Worm (Caenorhabditis elegans): ENCODE measurements around the gene H18N23.2.
A peak's percentile ranks its signal among the peaks of the same experiment; 100 is the strongest.

Gene H18N23.2

ce11 chrX:17640790-17641189 is at the start of gene H18N23.2:
TSS of gene H18N23.2 (minus strand) at chrX:17640871.
- TF ChIP-seq ama-1 (optimal IDR thresholded peaks at IDR 0.05): no peak
- TF ChIP-seq skn-1 (tag; optimal IDR thresholded peaks at IDR 0.05): no peak
- TF ChIP-seq elt-1 (tag; optimal IDR thresholded peaks at IDR 0.05): no peak
- TF ChIP-seq ceh-16 (tag; optimal IDR thresholded peaks at IDR 0.05): no peak
- peak; percentile 95 for TF ChIP-seq nhr-21 (tag; optimal IDR thresholded peaks at IDR 0.05)
- no peak for TF ChIP-seq lin-13 (GFP tag; optimal IDR thresholded peaks at IDR 0.05)
- peak; percentile 82 for TF ChIP-seq crh-2 (tag; optimal IDR thresholded peaks at IDR 0.05)
- TF ChIP-seq sem-4 (tag; optimal IDR thresholded peaks at IDR 0.05): peak; percentile 44
- no peak for TF ChIP-seq nhr-23 (tag; optimal IDR thresholded peaks at IDR 0.05)
- TF ChIP-seq mdl-1 (tag; optimal IDR thresholded peaks at IDR 0.05): peak; percentile 9 to 90
- peak; percentile 69 for TF ChIP-seq egl-27 (tag; optimal IDR thresholded peaks at IDR 0.05)
- no peak for TF ChIP-seq elt-3 (tag; optimal IDR thresholded peaks at IDR 0.05)
- TF ChIP-seq C34F6.9 (tag; optimal IDR thresholded peaks at IDR 0.05): peak; percentile 44
- peak; percentile 69 for TF ChIP-seq nhr-129 (tag; optimal IDR thresholded peaks at IDR 0.05)
- TF ChIP-seq alr-1 (tag; optimal IDR thresholded peaks at IDR 0.05): no peak
- no peak for TF ChIP-seq nhr-77 (tag; optimal IDR thresholded peaks at IDR 0.05)
- no peak for TF ChIP-seq nhr-12 (tag; optimal IDR thresholded peaks at IDR 0.05)
- no peak for TF ChIP-seq gmeb-1 (tag; optimal IDR thresholded peaks at IDR 0.05)
- peak in 1 of 2 experiments; percentile 51 for TF ChIP-seq lsy-2 (tag; optimal IDR thresholded peaks at IDR 0.05)
- no peak for TF ChIP-seq snpc-4 (tag; optimal IDR thresholded peaks at IDR 0.05)
- no peak for TF ChIP-seq nhr-237 (tag; optimal IDR thresholded peaks at IDR 0.05)
- TF ChIP-seq Y55F3AM.14 (GFP tag; optimal IDR thresholded peaks at IDR 0.05): no peak
- TF ChIP-seq lin-39 (tag; optimal IDR thresholded peaks at IDR 0.05): no peak
- no peak for TF ChIP-seq nhr-11 (tag; optimal IDR thresholded peaks at IDR 0.05)
- TF ChIP-seq sma-9 (GFP tag; optimal IDR thresholded peaks at IDR 0.05): peak; percentile 98
- TF ChIP-seq sma-9 (tag; optimal IDR thresholded peaks at IDR 0.05): no peak
- no peak for TF ChIP-seq unc-62 (GFP tag; optimal IDR thresholded peaks at IDR 0.05)
- no peak for TF ChIP-seq peb-1 (tag; optimal IDR thresholded peaks at IDR 0.05)
- no peak for TF ChIP-seq unc-55 (GFP tag; optimal IDR thresholded peaks at IDR 0.05)
- TF ChIP-seq F13H6.1 (tag; optimal IDR thresholded peaks at IDR 0.05): peak; percentile 86
- no peak for TF ChIP-seq zag-1 (tag; optimal IDR thresholded peaks at IDR 0.05)
- no peak for TF ChIP-seq ceh-82 (tag; optimal IDR thresholded peaks at IDR 0.05)
- no peak for TF ChIP-seq unc-39 (tag; optimal IDR thresholded peaks at IDR 0.05)
- peak; percentile 83 for TF ChIP-seq nhr-25 (tag; optimal IDR thresholded peaks at IDR 0.05)
- TF ChIP-seq ZK546.5 (tag; optimal IDR thresholded peaks at IDR 0.05): no peak
- TF ChIP-seq fos-1 (tag; optimal IDR thresholded peaks at IDR 0.05): peak; percentile 69
- no peak for TF ChIP-seq nhr-6 (tag; optimal IDR thresholded peaks at IDR 0.05)
- peak; percentile 75 for TF ChIP-seq sma-3 (GFP tag; optimal IDR thresholded peaks at IDR 0.05)
- no peak for TF ChIP-seq nhr-10 (tag; optimal IDR thresholded peaks at IDR 0.05)
- TF ChIP-seq mab-5 (tag; optimal IDR thresholded peaks at IDR 0.05): no peak
- TF ChIP-seq dmd-4 (tag; optimal IDR thresholded peaks at IDR 0.05): no peak
- no peak for TF ChIP-seq ztf-1 (GFP tag; conservative IDR thresholded peaks at IDR 0.05)
- TF ChIP-seq aly-2 (tag; optimal IDR thresholded peaks at IDR 0.05): no peak
- no peak for TF ChIP-seq R02D3.7 (tag; optimal IDR thresholded peaks at IDR 0.05)
- no peak for TF ChIP-seq lin-11 (tag; optimal IDR thresholded peaks at IDR 0.05)
- no peak for TF ChIP-seq ztf-4 (tag; optimal IDR thresholded peaks at IDR 0.05)
- TF ChIP-seq mbf-1 (tag; optimal IDR thresholded peaks at IDR 0.05): no peak
- TF ChIP-seq ztf-11 (tag; optimal IDR thresholded peaks at IDR 0.05): no peak
- TF ChIP-seq blmp-1 (tag; optimal IDR thresholded peaks at IDR 0.05; ENCODE audit: insufficient read depth): peak; percentile 79

Data from whole organism, L2 larva.